Fruit fly (Drosophila melanogaster) whole organism, embryonic: ENCODE results near the gene CG17118.

Experiments
- Bgb ChIP-seq: fragments of 200-800 bp; sonication (Bioruptor generic); IDR thresholded peaks from 2 replicates; pipeline ENCODE4 v1.3.6; 2022; ENCODE audit warnings: missing biosample characterization, missing genetic modification characterization; ENCODE audit not compliant: partially characterized antibody
- CG10267 ChIP-seq: fragments of 200-800 bp; sonication (Bioruptor generic); optimal IDR thresholded peaks from 2 replicates; lab custom pipeline; 2018; ENCODE audit warnings: missing biosample characterization, mild to moderate bottlenecking, missing genetic modification characterization, moderate library complexity
- CG12236 ChIP-seq: fragments of 200-800 bp; sonication (Bioruptor generic); optimal IDR thresholded peaks from 2 replicates; lab custom pipeline; 2016; ENCODE audit warnings: missing biosample characterization, missing genetic modification characterization
- CG12659 ChIP-seq: fragments of 200-800 bp; sonication (Bioruptor generic); optimal IDR thresholded peaks from 3 replicates; lab custom pipeline; 2017; ENCODE audit warnings: mild to moderate bottlenecking, missing biosample characterization, missing genetic modification reagents, missing genetic modification characterization
- CG13287 ChIP-seq: fragments of 200-800 bp; sonication (Bioruptor generic); IDR thresholded peaks from 2 replicates; pipeline ENCODE4 v1.3.6; 2022; ENCODE audit warnings: missing biosample characterization, missing genetic modification characterization; ENCODE audit not compliant: partially characterized antibody
- CG14710 ChIP-seq: fragments of 200-800 bp; sonication (Bioruptor generic); optimal IDR thresholded peaks from 3 replicates; lab custom pipeline; 2019; ENCODE audit warnings: missing biosample characterization, mild to moderate bottlenecking, missing genetic modification characterization, moderate library complexity
- CG14965 ChIP-seq: fragments of 200-800 bp; sonication (Bioruptor generic); optimal IDR thresholded peaks from 2 replicates; lab custom pipeline; 2016; ENCODE audit warnings: missing biosample characterization, missing genetic modification characterization, borderline replicate concordance
- CG15601 ChIP-seq: fragments of 200-800 bp; sonication (Bioruptor generic); optimal IDR thresholded peaks from 3 replicates; lab custom pipeline; 2019; ENCODE audit warnings: missing biosample characterization, mild to moderate bottlenecking, missing genetic modification characterization, moderate library complexity
- CG15696 ChIP-seq: fragments of 200-800 bp; sonication (Bioruptor generic); optimal IDR thresholded peaks from 2 replicates; lab custom pipeline; 2019; ENCODE audit warnings: missing biosample characterization, mild to moderate bottlenecking, missing genetic modification characterization, moderate library complexity
- CG16813 ChIP-seq: fragments of 200-800 bp; sonication (Bioruptor generic); IDR thresholded peaks from 3 replicates; pipeline ENCODE4 v1.3.6; 2022; ENCODE audit warnings: missing biosample characterization, missing genetic modification characterization; ENCODE audit not compliant: partially characterized antibody
- CG18262 ChIP-seq: fragments of 200-800 bp; optimal IDR thresholded peaks from 3 replicates; lab custom pipeline; 2019; ENCODE audit warnings: missing biosample characterization, mild to moderate bottlenecking, missing genetic modification characterization, moderate library complexity
- CG2116 ChIP-seq: fragments of 200-800 bp; sonication (Bioruptor generic); optimal IDR thresholded peaks from 3 replicates; lab custom pipeline; 2018; ENCODE audit warnings: missing biosample characterization, mild to moderate bottlenecking, missing genetic modification characterization
- CG30020 ChIP-seq: fragments of 200-800 bp; optimal IDR thresholded peaks from 2 replicates; lab custom pipeline; 2019; ENCODE audit warnings: missing biosample characterization, mild to moderate bottlenecking, missing genetic modification characterization, moderate library complexity
- CG32772 ChIP-seq: fragments of 200-800 bp; sonication (Bioruptor generic); IDR thresholded peaks from 2 replicates; pipeline ENCODE4 v1.3.6; 2022; ENCODE audit warnings: missing biosample characterization, missing genetic modification characterization
- CG3847 ChIP-seq: fragments of 200-800 bp; sonication (Bioruptor generic); IDR thresholded peaks from 2 replicates; pipeline ENCODE4 v1.3.6; 2022; ENCODE audit warnings: missing biosample characterization, missing genetic modification characterization
- CG5245 ChIP-seq: fragments of 200-800 bp; sonication (Bioruptor generic); optimal IDR thresholded peaks from 3 replicates; lab custom pipeline; 2016; ENCODE audit warnings: missing biosample characterization, missing genetic modification characterization
- CG5953 ChIP-seq: fragments of 200-800 bp; sonication (Bioruptor generic); IDR thresholded peaks from 2 replicates; pipeline ENCODE4 v1.3.6; 2022; ENCODE audit warnings: missing biosample characterization, missing genetic modification characterization
- CG8765 ChIP-seq: fragments of 200-800 bp; sonication (Bioruptor generic); IDR thresholded peaks from 2 replicates; pipeline ENCODE4 v1.3.6; 2022; ENCODE audit warnings: missing biosample characterization, missing genetic modification characterization
- Dbx ChIP-seq: fragments of 200-800 bp; sonication (Bioruptor generic); IDR thresholded peaks from 3 replicates; pipeline ENCODE4 v1.3.6; 2022; ENCODE audit warnings: missing biosample characterization, missing genetic modification characterization
- Doc3 ChIP-seq: fragments of 200-800 bp; sonication (Bioruptor generic); IDR thresholded peaks from 3 replicates; pipeline ENCODE4 v1.3.6; 2022; ENCODE audit warnings: missing biosample characterization, missing genetic modification characterization; ENCODE audit not compliant: partially characterized antibody
- Dref ChIP-seq: fragments of 200-800 bp; sonication (Bioruptor generic); IDR thresholded peaks from 2 replicates; pipeline ENCODE4 v1.3.6; 2022; ENCODE audit warnings: missing biosample characterization, missing genetic modification characterization
- E2f2 ChIP-seq: fragments of 200-800 bp; sonication (Bioruptor generic); IDR thresholded peaks from 2 replicates; pipeline ENCODE4 v1.3.6; 2022; ENCODE audit warnings: missing biosample characterization, missing genetic modification characterization
- Elba2 ChIP-seq: fragments of 200-800 bp; sonication (Bioruptor generic); optimal IDR thresholded peaks from 3 replicates; lab custom pipeline; 2016; ENCODE audit warnings: missing biosample characterization, missing genetic modification characterization
- Ets97D ChIP-seq: fragments of 200-800 bp; sonication (Bioruptor generic); optimal IDR thresholded peaks from 3 replicates; lab custom pipeline; 2016; ENCODE audit warnings: missing biosample characterization, missing genetic modification characterization
- HmgZ ChIP-seq: fragments of 200-800 bp; sonication (Bioruptor generic); optimal IDR thresholded peaks from 2 replicates; lab custom pipeline; 2018; ENCODE audit warnings: missing biosample characterization, mild to moderate bottlenecking, missing genetic modification characterization
- MBD-R2 ChIP-seq: fragments of 200-800 bp; sonication (Bioruptor generic); IDR thresholded peaks from 2 replicates; pipeline ENCODE4 v1.3.6; 2022; ENCODE audit warnings: missing biosample characterization, missing genetic modification characterization
- MESR4 ChIP-seq: fragments of 200-800 bp; sonication (Bioruptor generic); optimal IDR thresholded peaks from 2 replicates; lab custom pipeline; 2018; ENCODE audit warnings: missing biosample characterization, mild to moderate bottlenecking, missing genetic modification characterization, moderate library complexity
- Mes4 ChIP-seq: fragments of 200-800 bp; sonication (Bioruptor generic); optimal IDR thresholded peaks from 2 replicates; lab custom pipeline; 2016; ENCODE audit warnings: missing biosample characterization, missing genetic modification characterization
- Myb ChIP-seq: fragments of 200-800 bp; sonication (Bioruptor generic); optimal IDR thresholded peaks from 2 replicates; lab custom pipeline; 2016; ENCODE audit warnings: missing biosample characterization, missing genetic modification characterization
- Oli ChIP-seq: fragments of 200-800 bp; sonication (Bioruptor generic); optimal IDR thresholded peaks from 2 replicates; lab custom pipeline; 2018; ENCODE audit warnings: missing biosample characterization, mild to moderate bottlenecking, missing genetic modification characterization, moderate library complexity
- Ravus ChIP-seq: fragments of 200-800 bp; sonication (Bioruptor generic); IDR thresholded peaks from 2 replicates; pipeline ENCODE4 v1.3.6; 2022; ENCODE audit warnings: missing biosample characterization, missing genetic modification characterization
- Rfx ChIP-seq: fragments of 200-800 bp; sonication (Bioruptor generic); IDR thresholded peaks from 2 replicates; pipeline ENCODE4 v1.3.6; 2022; ENCODE audit warnings: missing biosample characterization, missing genetic modification characterization
- Sry-δ ChIP-seq: fragments of 200-800 bp; sonication (Bioruptor generic); optimal IDR thresholded peaks from 2 replicates; lab custom pipeline; 2016; ENCODE audit warnings: missing biosample characterization, missing genetic modification characterization
- amos ChIP-seq: fragments of 200-800 bp; sonication (Bioruptor generic); IDR thresholded peaks from 2 replicates; pipeline ENCODE4 v1.3.6; 2022; ENCODE audit warnings: missing biosample characterization, missing genetic modification characterization; ENCODE audit not compliant: partially characterized antibody
- bsh ChIP-seq, 2 experiments: fragments of 200-800 bp; sonication (Bioruptor generic); optimal IDR thresholded peaks; 2 replicates each; lab custom pipeline; 2017 to 2018; ENCODE audit warnings: mild to moderate bottlenecking in 2 of 2, missing biosample characterization in 2 of 2, missing genetic modification characterization in 2 of 2, moderate library complexity in 1 of 2
- caup ChIP-seq: fragments of 200-800 bp; sonication (Bioruptor generic); optimal IDR thresholded peaks from 3 replicates; lab custom pipeline; 2017; ENCODE audit warnings: missing biosample characterization, mild to moderate bottlenecking, missing genetic modification characterization, moderate library complexity; ENCODE audit not compliant: severe bottlenecking
- chinmo ChIP-seq: fragments of 200-800 bp; sonication (Bioruptor generic); IDR thresholded peaks from 4 replicates; pipeline ENCODE4 v1.3.6; 2022; ENCODE audit warnings: missing biosample characterization, missing genetic modification characterization; ENCODE audit not compliant: partially characterized antibody
- crp ChIP-seq, 2 experiments: fragments of 200-800 bp; sonication (Bioruptor generic); optimal IDR thresholded peaks; 2 replicates in 1 of 2; 3 replicates in 1 of 2; lab custom pipeline; 2017; ENCODE audit warnings: missing biosample characterization in 2 of 2, missing genetic modification characterization in 2 of 2, mild to moderate bottlenecking in 1 of 2, moderate library complexity in 1 of 2
- gfzf ChIP-seq: fragments of 200-800 bp; sonication (Bioruptor generic); optimal IDR thresholded peaks from 2 replicates; lab custom pipeline; 2016; ENCODE audit warnings: missing biosample characterization, mild to moderate bottlenecking, missing genetic modification characterization, moderate library complexity
- hb ChIP-seq: fragments of 200-800 bp; sonication (Bioruptor generic); IDR thresholded peaks from 3 replicates; pipeline ENCODE4 v1.3.6; 2022; ENCODE audit warnings: missing biosample characterization, missing genetic modification characterization; ENCODE audit not compliant: partially characterized antibody
- hbn ChIP-seq: fragments of 200-800 bp; sonication (Bioruptor generic); IDR thresholded peaks from 2 replicates; pipeline ENCODE4 v1.3.6; 2022; ENCODE audit warnings: missing biosample characterization, missing genetic modification characterization; ENCODE audit not compliant: partially characterized antibody
- kni ChIP-seq: fragments of 200-800 bp; sonication (Bioruptor generic); optimal IDR thresholded peaks from 3 replicates; lab custom pipeline; 2017; ENCODE audit warnings: mild to moderate bottlenecking, missing biosample characterization, missing genetic modification reagents, missing genetic modification characterization
- nerfin-2 ChIP-seq: fragments of 200-800 bp; sonication (Bioruptor generic); IDR thresholded peaks from 2 replicates; pipeline ENCODE4 v1.3.6; 2022; ENCODE audit warnings: missing biosample characterization, missing genetic modification characterization; ENCODE audit not compliant: partially characterized antibody
- nom ChIP-seq: fragments of 200-800 bp; sonication (Bioruptor generic); optimal IDR thresholded peaks from 2 replicates; lab custom pipeline; 2017; ENCODE audit warnings: missing biosample characterization, missing genetic modification characterization, mild to moderate bottlenecking, moderate library complexity, missing genetic modification reagents
- pzg ChIP-seq: fragments of 200-800 bp; sonication (Bioruptor generic); optimal IDR thresholded peaks from 3 replicates; lab custom pipeline; 2018; ENCODE audit warnings: missing biosample characterization, mild to moderate bottlenecking, missing genetic modification characterization, moderate library complexity
- sisA ChIP-seq: fragments of 200-800 bp; sonication (Bioruptor generic); IDR thresholded peaks from 2 replicates; pipeline ENCODE4 v1.3.6; 2022; ENCODE audit warnings: missing biosample characterization, missing genetic modification characterization
- ssp ChIP-seq: fragments of 200-800 bp; sonication (Bioruptor generic); IDR thresholded peaks from 2 replicates; pipeline ENCODE4 v1.3.6; 2022; ENCODE audit warnings: missing biosample characterization, missing genetic modification characterization
- trem ChIP-seq: fragments of 200-800 bp; optimal IDR thresholded peaks from 3 replicates; lab custom pipeline; 2019; ENCODE audit warnings: missing biosample characterization, mild to moderate bottlenecking, missing genetic modification characterization, moderate library complexity
- zen2 ChIP-seq: fragments of 200-800 bp; sonication (Bioruptor generic); IDR thresholded peaks from 3 replicates; pipeline ENCODE4 v1.3.6; 2022; ENCODE audit warnings: missing biosample characterization, missing genetic modification characterization; ENCODE audit not compliant: partially characterized antibody

CG17118 gene

DNA sequence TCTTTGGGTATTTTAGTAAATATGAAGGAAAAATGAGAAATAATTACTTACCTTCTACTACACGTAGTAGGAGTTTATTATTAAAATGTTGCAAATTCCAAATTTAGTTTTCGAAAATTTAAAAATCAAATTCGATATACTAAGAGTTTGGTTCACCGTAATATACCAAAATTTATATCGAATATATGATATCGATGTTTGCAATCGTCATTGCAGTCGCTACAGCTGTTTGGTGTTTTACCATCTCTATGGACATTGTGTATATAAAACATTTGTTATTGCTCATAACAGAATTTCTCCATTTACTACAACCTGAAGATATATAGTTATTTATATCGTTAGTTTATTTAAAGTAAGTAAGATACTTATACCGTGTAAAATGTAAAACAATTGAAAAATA lies 1.3 kb upstream of the CG17118 start, which contains the start of gene CG6443 (continued):
- peak; percentile 67 to 91 for TF ChIP-seq crp (GFP tag; optimal IDR thresholded peaks at IDR 0.05; lab: Kevin White, UChicago)
- peak; percentile 56 for TF ChIP-seq CG12659 (GFP tag; lab: Kevin White, UChicago)
- peak; percentile 19 for TF ChIP-seq CG14710 (tag; lab: Kevin White, UChicago)
- TF ChIP-seq Oli (tag; lab: Kevin White, UChicago) = no peak
- peak; percentile 20 for TF ChIP-seq CG10267 (tag; lab: Kevin White, UChicago)
- peak; percentile 90 for TF ChIP-seq CG13287 (GFP tag; lab: Robert Waterston, UW)
- TF ChIP-seq trem (tag; lab: Kevin White, UChicago) = peak; percentile 56
- TF ChIP-seq gfzf (GFP tag; lab: Kevin White, UChicago) = peak; percentile 15
- TF ChIP-seq HmgZ (tag; lab: Kevin White, UChicago) = peak; percentile 1
- TF ChIP-seq Bgb (GFP tag; lab: Robert Waterston, UW) = peak; percentile 75
- TF ChIP-seq Dbx = no peak
- TF ChIP-seq hbn (GFP tag; lab: Robert Waterston, UW) = peak; percentile 80
- TF ChIP-seq Doc3 (GFP tag; lab: Robert Waterston, UW) = peak; percentile 81
- TF ChIP-seq amos = peak; percentile 81
- TF ChIP-seq Ets97D (GFP tag; lab: Kevin White, UChicago) = peak; percentile 31
- peak; percentile 89 for TF ChIP-seq E2f2 (GFP tag; lab: Robert Waterston, UW)
- peak; percentile 30 for TF ChIP-seq MESR4 (GFP tag; lab: Kevin White, UChicago)
- TF ChIP-seq Myb (GFP tag; lab: Kevin White, UChicago) = peak; percentile 58
- TF ChIP-seq Mes4 (GFP tag; lab: Kevin White, UChicago) = no peak
- peak; percentile 16 for TF ChIP-seq CG15601 (tag; lab: Kevin White, UChicago)
- TF ChIP-seq chinmo = 0 out of 4 replicates have a peak, but pooled peaks have one; percentile 10
- TF ChIP-seq MBD-R2 = peak; percentile 40; the same call in 1 of the 2 replicates
- peak; percentile 90 for TF ChIP-seq Sry-δ
- 0 out of 3 replicates have a peak, but pooled peaks have one; percentile 20 for TF ChIP-seq hb (GFP tag; lab: Robert Waterston, UW)
- TF ChIP-seq bsh (GFP tag; optimal IDR thresholded peaks at IDR 0.05; lab: Kevin White, UChicago) = no peak
- peak; percentile 8; the same call in 1 of the 3 replicates for TF ChIP-seq zen2
- peak; percentile 73 for TF ChIP-seq CG2116 (GFP tag; lab: Kevin White, UChicago)
- TF ChIP-seq CG30020 (tag; lab: Kevin White, UChicago) = peak; percentile 38
- TF ChIP-seq CG32772 (GFP tag; lab: Robert Waterston, UW) = no peak
- no peak for TF ChIP-seq Elba2
- no peak for TF ChIP-seq caup (GFP tag; lab: Kevin White, UChicago)
- no peak for TF ChIP-seq CG8765 (GFP tag; lab: Robert Waterston, UW)
- TF ChIP-seq kni (GFP tag; lab: Kevin White, UChicago) = no peak

DNA sequence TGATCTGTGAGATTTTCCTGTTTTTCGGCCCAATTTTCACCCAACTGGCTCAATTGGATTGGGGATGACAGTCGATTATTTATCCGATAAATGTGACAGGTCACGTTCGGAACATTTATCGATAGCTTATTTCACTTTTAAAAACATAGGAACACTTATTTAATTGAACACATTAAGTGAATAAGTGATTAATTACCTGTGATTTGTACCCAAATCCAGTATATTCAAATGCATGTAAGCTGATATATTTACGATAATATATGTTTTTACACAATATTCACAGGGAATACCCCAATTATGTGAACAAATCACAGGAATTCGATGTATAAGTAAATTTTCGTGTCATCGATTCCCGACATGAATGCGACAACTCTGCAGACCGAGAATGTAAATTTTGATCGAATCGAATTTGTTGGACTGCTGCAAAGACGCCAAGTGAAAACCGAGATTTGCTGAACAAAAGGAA lies 2.3 kb downstream of the CG17118 start, which contains the start of the genes EMC3 and Dpy-30L1:
EMC3 (minus strand) TSS at position 81 of the 466 bp plus-strand sequence.
Dpy-30L1 (plus strand) TSS at position 311 of the 466 bp plus-strand sequence.
- no peak for TF ChIP-seq CG14965 (GFP tag; lab: Kevin White, UChicago)
- TF ChIP-seq CG5953 = no peak
- TF ChIP-seq CG18262 (tag; lab: Kevin White, UChicago) = peak; percentile 66
- peak; percentile 74 for TF ChIP-seq Dref (GFP tag; lab: Robert Waterston, UW)
- TF ChIP-seq CG3847 (GFP tag; lab: Robert Waterston, UW) = peak; percentile 56
- peak; percentile 41 for TF ChIP-seq CG15696 (tag; lab: Kevin White, UChicago)
- peak; percentile 21 for TF ChIP-seq MESR4 (GFP tag; lab: Kevin White, UChicago)
- peak; percentile 72 for TF ChIP-seq pzg (GFP tag; lab: Kevin White, UChicago)
- TF ChIP-seq Rfx = peak; percentile 71
- peak; percentile 19; the same call in 1 of the 2 replicates for TF ChIP-seq ssp (GFP tag; lab: Robert Waterston, UW)
- no peak for TF ChIP-seq CG12236 (GFP tag; lab: Kevin White, UChicago)
- TF ChIP-seq Ravus (GFP tag; lab: Robert Waterston, UW) = no peak
- TF ChIP-seq CG5245 (GFP tag; lab: Kevin White, UChicago) = no peak
- TF ChIP-seq nom (GFP tag; lab: Kevin White, UChicago) = no peak
- TF ChIP-seq nerfin-2 (GFP tag; lab: Robert Waterston, UW) = peak; percentile 47; the same call in 1 of the 2 replicates
- peak; percentile 88 for TF ChIP-seq CG16813 (GFP tag; lab: Robert Waterston, UW)
- TF ChIP-seq sisA (GFP tag; lab: Robert Waterston, UW) = peak; percentile 34
